Fruit fly (Drosophila melanogaster) whole organism, prepupa: ENCODE data around the gene Tet.

Experiments
- CG10631 ChIP-seq: fragments of 200-800 bp; sonication (Bioruptor generic); optimal IDR thresholded peaks from 2 replicates; lab custom pipeline; 2016; ENCODE audit warnings: missing biosample characterization, missing genetic modification characterization
- CG10669 ChIP-seq: fragments of 200-800 bp; sonication (Bioruptor generic); optimal IDR thresholded peaks from 3 replicates; lab custom pipeline; 2018; ENCODE audit warnings: missing biosample characterization, mild to moderate bottlenecking, missing genetic modification characterization, moderate library complexity
- CG11294 ChIP-seq: fragments of 200-800 bp; sonication (Bioruptor generic); IDR thresholded peaks from 2 replicates; pipeline ENCODE4 v1.3.6; 2022; ENCODE audit warnings: missing biosample characterization, missing genetic modification characterization
- CG11762 ChIP-seq: fragments of 200-800 bp; sonication (Bioruptor generic); optimal IDR thresholded peaks from 3 replicates; lab custom pipeline; 2016; ENCODE audit warnings: missing biosample characterization, missing genetic modification characterization; ENCODE audit not compliant: insufficient read depth
- CG11902 ChIP-seq: fragments of 200-800 bp; sonication (Bioruptor generic); optimal IDR thresholded peaks from 3 replicates; lab custom pipeline; 2016; ENCODE audit warnings: missing biosample characterization, missing genetic modification characterization
- CG15336 ChIP-seq: fragments of 200-800 bp; sonication (Bioruptor generic); IDR thresholded peaks from 2 replicates; pipeline ENCODE4 v1.3.6; 2022; ENCODE audit warnings: missing biosample characterization, missing genetic modification characterization
- CG1621 ChIP-seq: fragments of 200-800 bp; sonication (Bioruptor generic); optimal IDR thresholded peaks from 3 replicates; lab custom pipeline; 2018; ENCODE audit warnings: missing biosample characterization, mild to moderate bottlenecking, missing genetic modification characterization
- CG16779 ChIP-seq: fragments of 200-800 bp; sonication (Bioruptor generic); optimal IDR thresholded peaks from 3 replicates; lab custom pipeline; 2017; ENCODE audit warnings: missing biosample characterization, mild to moderate bottlenecking, missing genetic modification characterization
- CG3032 ChIP-seq: fragments of 200-800 bp; optimal IDR thresholded peaks from 2 replicates; lab custom pipeline; 2019; ENCODE audit warnings: missing biosample characterization, mild to moderate bottlenecking, missing genetic modification characterization, moderate library complexity
- CG32006 ChIP-seq: fragments of 200-800 bp; sonication (Bioruptor generic); optimal IDR thresholded peaks from 3 replicates; lab custom pipeline; 2017; ENCODE audit warnings: missing biosample characterization, mild to moderate bottlenecking, missing genetic modification characterization
- CG3919 ChIP-seq: fragments of 200-800 bp; sonication (Bioruptor generic); optimal IDR thresholded peaks from 3 replicates; lab custom pipeline; 2016; ENCODE audit warnings: missing biosample characterization, missing genetic modification characterization
- CG4318 ChIP-seq: fragments of 200-800 bp; sonication (Bioruptor generic); optimal IDR thresholded peaks from 3 replicates; lab custom pipeline; 2017; ENCODE audit warnings: missing biosample characterization, mild to moderate bottlenecking, missing genetic modification characterization
- CG6163 ChIP-seq: fragments of 200-800 bp; sonication (Bioruptor generic); IDR thresholded peaks from 3 replicates; pipeline ENCODE4 v1.3.6; 2022; ENCODE audit warnings: missing biosample characterization, missing genetic modification characterization
- CG6276 ChIP-seq: fragments of 200-800 bp; sonication (Bioruptor generic); optimal IDR thresholded peaks from 2 replicates; lab custom pipeline; 2017; ENCODE audit warnings: missing biosample characterization, mild to moderate bottlenecking, missing genetic modification characterization
- CG6792 ChIP-seq: fragments of 200-800 bp; sonication (Bioruptor generic); optimal IDR thresholded peaks from 3 replicates; lab custom pipeline; 2016; ENCODE audit warnings: missing biosample characterization, missing genetic modification characterization
- CG6808 ChIP-seq: fragments of 200-800 bp; sonication (Bioruptor generic); optimal IDR thresholded peaks from 3 replicates; lab custom pipeline; 2017; ENCODE audit warnings: missing biosample characterization, missing genetic modification characterization, mild to moderate bottlenecking, moderate library complexity, missing genetic modification reagents
- CG6854 ChIP-seq: fragments of 200-800 bp; sonication (Bioruptor generic); optimal IDR thresholded peaks from 2 replicates; lab custom pipeline; 2017; ENCODE audit warnings: missing biosample characterization, mild to moderate bottlenecking, missing genetic modification characterization
- CG7368 ChIP-seq: fragments of 200-800 bp; sonication (Bioruptor generic); optimal IDR thresholded peaks from 3 replicates; lab custom pipeline; 2016; ENCODE audit warnings: missing biosample characterization, missing genetic modification characterization
- CG8119 ChIP-seq: fragments of 200-800 bp; sonication (Bioruptor generic); IDR thresholded peaks from 3 replicates; pipeline ENCODE4 v1.3.6; 2022; ENCODE audit warnings: missing biosample characterization, missing genetic modification characterization
- CG8632 ChIP-seq: fragments of 200-800 bp; sonication (Bioruptor generic); optimal IDR thresholded peaks from 3 replicates; lab custom pipeline; 2016; ENCODE audit warnings: missing biosample characterization, missing genetic modification characterization
- CG9139 ChIP-seq: fragments of 200-800 bp; sonication (Bioruptor generic); optimal IDR thresholded peaks from 3 replicates; lab custom pipeline; 2017; ENCODE audit warnings: missing biosample characterization, mild to moderate bottlenecking, missing genetic modification characterization
- Eip75B ChIP-seq: fragments of 200-800 bp; sonication (Bioruptor generic); optimal IDR thresholded peaks from 3 replicates; lab custom pipeline; 2016; ENCODE audit warnings: missing biosample characterization, missing genetic modification characterization
- Eip78C ChIP-seq: fragments of 200-800 bp; sonication (Bioruptor generic); peaks from one replicate; lab custom pipeline; 2016; ENCODE audit warnings: missing biosample characterization, missing genetic modification characterization
- Eip93F ChIP-seq: fragments of 200-800 bp; sonication (Bioruptor generic); optimal IDR thresholded peaks from 2 replicates; lab custom pipeline; 2016; ENCODE audit warnings: missing biosample characterization, mild to moderate bottlenecking, missing genetic modification characterization
- Ets21C ChIP-seq: fragments of 200-800 bp; sonication (Bioruptor generic); optimal IDR thresholded peaks from 3 replicates; lab custom pipeline; 2016; ENCODE audit warnings: missing biosample characterization, missing genetic modification characterization
- Ets96B ChIP-seq: fragments of 200-800 bp; optimal IDR thresholded peaks from 2 replicates; lab custom pipeline; 2019; ENCODE audit warnings: missing biosample characterization, mild to moderate bottlenecking, missing genetic modification characterization, moderate library complexity
- Gug ChIP-seq: fragments of 200-800 bp; sonication (Bioruptor generic); IDR thresholded peaks from 2 replicates; pipeline ENCODE4 v1.3.6; 2022; ENCODE audit warnings: missing biosample characterization, missing genetic modification characterization
- Hr38 ChIP-seq: sonication (Bioruptor generic); optimal IDR thresholded peaks from 2 replicates; lab custom pipeline; 2016; ENCODE audit warnings: missing biosample characterization, missing genetic modification characterization
- Hr4 ChIP-seq: fragments of 200-800 bp; sonication (Bioruptor generic); optimal IDR thresholded peaks from 3 replicates; lab custom pipeline; 2016; ENCODE audit warnings: missing biosample characterization, missing genetic modification characterization
- Lpt ChIP-seq: fragments of 200-800 bp; sonication (Bioruptor generic); optimal IDR thresholded peaks from 3 replicates; lab custom pipeline; 2016; ENCODE audit warnings: missing biosample characterization, missing genetic modification characterization
- OdsH ChIP-seq: fragments of 200-800 bp; sonication (Bioruptor generic); optimal IDR thresholded peaks from 3 replicates; lab custom pipeline; 2016; ENCODE audit warnings: missing biosample characterization, missing genetic modification characterization
- Sox14 ChIP-seq: fragments of 200-800 bp; sonication (Bioruptor generic); optimal IDR thresholded peaks from 3 replicates; lab custom pipeline; 2016; ENCODE audit warnings: missing biosample characterization, missing genetic modification characterization
- achi ChIP-seq: fragments of 200-800 bp; sonication (Bioruptor generic); optimal IDR thresholded peaks from 3 replicates; lab custom pipeline; 2016; ENCODE audit warnings: missing biosample characterization, missing genetic modification characterization
- acj6 ChIP-seq: fragments of 200-800 bp; sonication (Bioruptor generic); optimal IDR thresholded peaks from 3 replicates; lab custom pipeline; 2016; ENCODE audit warnings: missing biosample characterization, missing genetic modification characterization
- cyc ChIP-seq: fragments of 200-800 bp; sonication (Bioruptor generic); optimal IDR thresholded peaks from 3 replicates; lab custom pipeline; 2016; ENCODE audit warnings: missing biosample characterization, missing genetic modification characterization
- dac ChIP-seq: fragments of 200-800 bp; sonication (Bioruptor generic); optimal IDR thresholded peaks from 2 replicates; lab custom pipeline; 2017; ENCODE audit warnings: missing biosample characterization, mild to moderate bottlenecking, missing genetic modification characterization
- dsx ChIP-seq: fragments of 200-800 bp; optimal IDR thresholded peaks from 3 replicates; lab custom pipeline; 2019; ENCODE audit warnings: missing biosample characterization, mild to moderate bottlenecking, missing genetic modification characterization, moderate library complexity; ENCODE audit not compliant: poor library complexity, severe bottlenecking
- esn ChIP-seq: fragments of 200-800 bp; sonication (Bioruptor generic); optimal IDR thresholded peaks from 2 replicates; lab custom pipeline; 2016; ENCODE audit warnings: missing biosample characterization, mild to moderate bottlenecking, missing genetic modification characterization, moderate library complexity
- fd59A ChIP-seq: fragments of 200-800 bp; sonication (Bioruptor generic); optimal IDR thresholded peaks from 2 replicates; lab custom pipeline; 2017; ENCODE audit warnings: missing biosample characterization, mild to moderate bottlenecking, missing genetic modification characterization, missing genetic modification reagents
- fd85E ChIP-seq: fragments of 200-800 bp; sonication (Bioruptor generic); optimal IDR thresholded peaks from 3 replicates; lab custom pipeline; 2016; ENCODE audit warnings: missing biosample characterization, missing genetic modification characterization
- fkh ChIP-seq: fragments of 200-800 bp; sonication (Bioruptor generic); optimal IDR thresholded peaks from 3 replicates; lab custom pipeline; 2017; ENCODE audit warnings: missing biosample characterization, mild to moderate bottlenecking, missing genetic modification characterization, moderate library complexity
- net ChIP-seq: fragments of 200-800 bp; sonication (Bioruptor generic); optimal IDR thresholded peaks from 3 replicates; lab custom pipeline; 2016; ENCODE audit warnings: missing biosample characterization, missing genetic modification characterization
- pdm3 ChIP-seq: fragments of 200-800 bp; sonication (Bioruptor generic); optimal IDR thresholded peaks from 3 replicates; lab custom pipeline; 2016; ENCODE audit warnings: missing biosample characterization, missing genetic modification characterization
- salr ChIP-seq, 2 experiments: fragments of 200-800 bp; sonication (Bioruptor generic); optimal IDR thresholded peaks; 3 replicates each; lab custom pipeline; 2016 to 2018; ENCODE audit warnings: missing biosample characterization in 2 of 2, missing genetic modification characterization in 2 of 2, mild to moderate bottlenecking in 1 of 2
- ss ChIP-seq, 2 experiments: fragments of 200-800 bp; sonication (Bioruptor generic); optimal IDR thresholded peaks; 2 replicates in 1 of 2; 3 replicates in 1 of 2; lab custom pipeline; 2017 to 2018; ENCODE audit warnings: mild to moderate bottlenecking in 2 of 2, missing biosample characterization in 2 of 2, missing genetic modification characterization in 2 of 2, moderate library complexity in 1 of 2
- svp ChIP-seq: fragments of 200-800 bp; sonication (Bioruptor generic); peaks from one replicate; lab custom pipeline; 2016; ENCODE audit warnings: missing biosample characterization, missing genetic modification characterization
- topi ChIP-seq: fragments of 200-800 bp; sonication (Bioruptor generic); optimal IDR thresholded peaks from 3 replicates; lab custom pipeline; 2016; ENCODE audit warnings: missing biosample characterization, missing genetic modification characterization
- vri ChIP-seq: fragments of 200-800 bp; sonication (Bioruptor generic); optimal IDR thresholded peaks from 3 replicates; lab custom pipeline; 2016; ENCODE audit warnings: missing biosample characterization, mild to moderate bottlenecking, missing genetic modification characterization

Gene Tet

DNA sequence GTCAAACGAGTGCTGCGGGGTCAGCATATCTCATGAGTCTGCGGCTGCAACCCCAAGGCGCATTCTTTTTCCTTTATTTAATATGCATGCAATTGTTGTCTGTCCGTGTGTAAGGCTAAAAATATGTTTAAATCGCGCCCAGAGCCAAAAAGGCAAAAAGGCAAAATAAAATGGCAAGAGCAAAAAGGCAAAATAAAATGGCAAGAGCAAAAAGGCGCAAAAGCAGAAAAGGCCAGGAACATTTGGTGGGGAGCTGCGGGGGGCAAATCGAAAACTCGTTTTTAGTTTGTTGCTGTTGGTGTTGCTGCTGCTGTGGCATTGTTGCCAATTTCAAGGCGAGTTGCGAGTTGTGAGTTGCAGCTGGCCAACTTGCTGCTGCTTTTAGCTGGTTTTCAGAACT, 43.2 kb downstream of the Tet start (continued):
- TF ChIP-seq CG3032 (tag; lab: Kevin White, UChicago) (peak; percentile 88), Lpt (GFP tag; lab: Kevin White, UChicago) (peak; percentile 60), CG15336 (0 out of 2 replicates have a peak, but pooled peaks have one; percentile 24), Gug (GFP tag; lab: Robert Waterston, UW) (no peak), vri (GFP tag; lab: Kevin White, UChicago) (no peak), OdsH (no peak), CG7368 (no peak), fd85E (no peak), CG3919 (GFP tag; lab: Kevin White, UChicago) (peak; percentile 14), fkh (no peak), Ets21C (no peak), cyc (GFP tag; lab: Kevin White, UChicago) (no peak), CG8119 (GFP tag; lab: Robert Waterston, UW) (no peak), Sox14 (GFP tag; lab: Kevin White, UChicago) (no peak), svp (GFP tag; lab: Kevin White, UChicago) (no peak), net (GFP tag; lab: Kevin White, UChicago) (peak; percentile 10), CG4318 (GFP tag; lab: Kevin White, UChicago) (no peak), salr (GFP tag; optimal IDR thresholded peaks at IDR 0.05; lab: Kevin White, UChicago) (peak in 1 of 2 experiments; percentile 52), Hr38 (GFP tag; lab: Kevin White, UChicago) (no peak), CG6276 (peak; percentile 46), CG11902 (GFP tag; lab: Kevin White, UChicago) (no peak), esn (GFP tag; lab: Kevin White, UChicago) (no peak), CG6163 (GFP tag; lab: Robert Waterston, UW) (peak; percentile 77), CG6854 (GFP tag; lab: Kevin White, UChicago) (peak; percentile 90), CG1621 (peak; percentile 75), CG6792 (no peak), fd59A (GFP tag; lab: Kevin White, UChicago) (peak; percentile 25), CG32006 (GFP tag; lab: Kevin White, UChicago) (no peak), Ets96B (tag; lab: Kevin White, UChicago) (peak; percentile 59), pdm3 (GFP tag; lab: Kevin White, UChicago) (no peak), achi (GFP tag; lab: Kevin White, UChicago) (no peak), topi (GFP tag; lab: Kevin White, UChicago) (no peak), CG16779 (tag; lab: Kevin White, UChicago) (peak; percentile 60), CG10631 (GFP tag; lab: Kevin White, UChicago) (no peak), Hr4 (GFP tag; lab: Kevin White, UChicago) (no peak)

DNA sequence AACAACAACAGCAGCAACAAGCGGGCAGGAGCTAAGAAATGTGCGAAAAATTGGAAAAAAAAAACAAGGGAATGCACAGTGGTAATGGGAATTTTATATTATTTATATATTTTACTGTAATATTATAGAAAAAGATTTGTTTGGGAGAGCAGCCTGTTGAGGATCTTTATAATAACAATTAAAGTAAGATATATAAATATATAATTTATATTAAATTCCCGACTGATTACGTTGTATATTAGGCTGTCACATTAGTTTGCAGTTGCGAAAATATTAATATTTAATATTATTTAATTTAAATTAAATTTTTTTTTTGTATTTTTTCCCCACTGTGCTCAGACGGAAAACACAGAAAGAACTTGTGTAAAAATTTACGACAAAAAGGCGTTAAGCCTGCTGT, 44.0 kb downstream of the Tet start:
- TF ChIP-seq CG16779 (tag; lab: Kevin White, UChicago) (peak; percentile 55), CG11294 (GFP tag; lab: Robert Waterston, UW) (peak; percentile 61; the same call in 1 of the 2 replicates), Sox14 (GFP tag; lab: Kevin White, UChicago) (peak; percentile 52), acj6 (GFP tag; lab: Kevin White, UChicago) (peak; percentile 91), CG8119 (GFP tag; lab: Robert Waterston, UW) (peak; percentile 88), Eip78C (GFP tag; lab: Kevin White, UChicago) (peak; percentile 71), Ets96B (tag; lab: Kevin White, UChicago) (peak; percentile 90), fd59A (GFP tag; lab: Kevin White, UChicago) (peak; percentile 17), CG11762 (peak; percentile 57), CG4318 (GFP tag; lab: Kevin White, UChicago) (peak; percentile 60), CG11902 (GFP tag; lab: Kevin White, UChicago) (no peak), fkh (no peak), Eip75B (GFP tag; lab: Kevin White, UChicago) (no peak), svp (GFP tag; lab: Kevin White, UChicago) (peak; percentile 82), dsx (peak; percentile 90), CG1621 (peak; percentile 77), Ets21C (no peak), dac (no peak), Eip93F (GFP tag; lab: Kevin White, UChicago) (no peak), CG3032 (tag; lab: Kevin White, UChicago) (peak; percentile 97), CG6854 (GFP tag; lab: Kevin White, UChicago) (peak; percentile 54), CG6792 (peak; percentile 79), CG10669 (GFP tag; lab: Kevin White, UChicago) (peak; percentile 72), CG10631 (GFP tag; lab: Kevin White, UChicago) (peak; percentile 92), CG8632 (GFP tag; lab: Kevin White, UChicago) (peak; percentile 98), achi (GFP tag; lab: Kevin White, UChicago) (peak; percentile 96), Gug (GFP tag; lab: Robert Waterston, UW) (0 out of 2 replicates have a peak, but pooled peaks have one; percentile 19), CG6808 (peak; percentile 76), CG9139 (GFP tag; lab: Kevin White, UChicago) (peak; percentile 83), ss (GFP tag; optimal IDR thresholded peaks at IDR 0.05; lab: Kevin White, UChicago) (peak; percentile 83 to 91), Lpt (GFP tag; lab: Kevin White, UChicago) (peak; percentile 69)
